Worm (Caenorhabditis elegans): ENCODE results near the gene H39E23.3.
A peak's percentile ranks its signal among the peaks of the same experiment; 100 is the strongest.

H39E23.3 gene

DNA sequence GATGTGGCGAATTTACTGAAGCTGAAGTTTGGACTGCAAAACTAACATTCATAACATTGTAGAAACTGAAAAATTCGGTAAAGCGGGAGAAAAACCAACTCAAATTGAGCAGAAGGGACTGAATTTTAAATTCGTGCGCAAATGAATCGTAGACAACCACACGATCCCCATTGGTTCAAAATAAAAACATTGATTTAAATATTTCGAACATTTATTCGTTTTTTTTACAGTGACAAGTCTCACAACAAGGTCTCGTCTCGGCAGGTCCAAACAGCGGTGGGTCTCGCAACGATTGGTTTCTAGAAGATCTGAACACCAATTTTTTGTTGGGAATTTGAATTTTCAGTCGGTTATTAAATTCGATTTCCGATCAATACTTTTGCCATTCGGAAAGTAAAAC lies 22.0 kb upstream of the H39E23.3 start, which contains the start of gene D1086.18:
TSS of gene D1086.18 (plus strand) at position 301 of the 400 bp plus-strand sequence.
- TF ChIP-seq K11D2.4 (GFP tag; IDR thresholded peaks at IDR 0.05) (no peak), hmg-1.2 (GFP tag; IDR thresholded peaks at IDR 0.05) (no peak)

DNA sequence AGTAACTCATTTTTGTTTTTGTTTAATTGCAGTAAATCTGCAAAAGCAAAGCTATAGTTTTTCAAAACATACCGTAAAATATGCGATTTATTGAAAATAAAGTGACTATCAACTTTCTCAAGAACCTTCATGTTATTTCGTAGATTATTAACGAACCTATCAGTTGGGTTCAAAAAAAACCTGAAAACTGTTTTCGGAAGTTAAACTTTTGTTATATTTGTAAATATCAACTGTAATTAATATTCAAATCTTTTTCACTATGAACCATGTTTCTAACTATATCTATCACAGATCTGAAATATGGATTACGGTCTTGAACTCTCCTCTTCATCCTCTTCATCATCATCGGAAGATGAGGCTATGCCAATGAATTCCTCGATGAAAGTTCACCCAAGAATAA lies 19.6 kb upstream of the H39E23.3 start, which contains the start of gene D1086.19:
TSS of gene D1086.19 (plus strand) at position 301 of the 400 bp plus-strand sequence.
- TF ChIP-seq madf-6 (GFP tag; IDR thresholded peaks at IDR 0.05) (no peak), ccch-3 (GFP tag; optimal IDR thresholded peaks at IDR 0.05) (no peak), lin-54 (GFP tag; optimal IDR thresholded peaks at IDR 0.05) (no peak), ama-1 (optimal IDR thresholded peaks at IDR 0.05) (no peak), ama-1 (GFP tag; optimal IDR thresholded peaks at IDR 0.05) (no peak), ceh-79 (tag; optimal IDR thresholded peaks at IDR 0.05) (no peak), hrde-1 (tag; optimal IDR thresholded peaks at IDR 0.05; ENCODE audit: borderline replicate concordance) (no peak), F57C9.4 (tag; optimal IDR thresholded peaks at IDR 0.05) (no peak), snpc-4 (GFP tag; optimal IDR thresholded peaks at IDR 0.05) (no peak), snpc-4 (tag; optimal IDR thresholded peaks at IDR 0.05) (no peak), ztf-25 (GFP tag; IDR thresholded peaks at IDR 0.05) (no peak)

DNA sequence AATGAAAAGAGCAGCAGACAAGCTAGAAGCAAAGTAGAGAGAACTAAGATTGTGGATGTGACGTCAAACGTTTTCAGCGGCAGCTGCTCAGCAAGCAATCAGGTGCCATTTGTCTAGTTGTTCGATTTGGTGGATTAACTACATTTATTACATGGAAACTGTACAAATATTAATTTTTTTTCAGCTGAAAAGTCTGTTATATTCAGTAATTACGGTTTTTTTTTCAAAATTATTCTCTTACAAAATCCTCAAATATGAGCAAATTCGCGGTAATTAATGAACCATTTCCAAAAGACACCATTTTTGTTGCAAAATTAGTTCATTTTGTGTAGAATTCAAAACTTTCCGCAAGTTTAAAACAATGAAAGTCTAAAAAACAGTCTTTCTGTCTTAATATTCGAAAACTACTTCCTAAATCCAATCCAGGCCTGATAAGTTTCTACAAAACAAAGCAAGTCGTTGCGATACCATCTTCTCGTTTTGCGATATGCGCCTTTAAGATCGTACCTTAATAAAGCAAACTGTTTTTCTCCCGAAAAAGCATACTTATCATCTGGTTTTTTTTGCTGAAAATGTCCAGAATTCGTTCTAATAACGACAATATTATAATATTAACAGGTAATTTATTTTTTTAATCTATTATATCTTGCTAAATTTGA lies 17.2 kb upstream of the H39E23.3 start, which contains the start of the genes D1086.5 and him-5:
TSS of gene D1086.5 (minus strand) at position 51 of the 659 bp plus-strand sequence.
TSS of gene him-5 (plus strand) at position 118 of the 659 bp plus-strand sequence.
- TF ChIP-seq F33H1.4 (GFP tag; IDR thresholded peaks at IDR 0.05) (peak; percentile 79), snpc-1.1 (tag; optimal IDR thresholded peaks at IDR 0.05; ENCODE audit: insufficient read depth) (peak; percentile 37), madf-6 (GFP tag; IDR thresholded peaks at IDR 0.05) (peak; percentile 86), madf-8 (GFP tag; conservative IDR thresholded peaks at IDR 0.05) (peak; percentile 88), snpc-4 (GFP tag; optimal IDR thresholded peaks at IDR 0.05) (no peak), snpc-4 (tag; optimal IDR thresholded peaks at IDR 0.05) (peak in 1 of 4 experiments; percentile 30), B0261.1 (tag; optimal IDR thresholded peaks at IDR 0.05) (no peak), lin-40 (tag; optimal IDR thresholded peaks at IDR 0.05) (no peak), lsl-1 (GFP tag; optimal IDR thresholded peaks at IDR 0.05) (peak; percentile 89)

DNA sequence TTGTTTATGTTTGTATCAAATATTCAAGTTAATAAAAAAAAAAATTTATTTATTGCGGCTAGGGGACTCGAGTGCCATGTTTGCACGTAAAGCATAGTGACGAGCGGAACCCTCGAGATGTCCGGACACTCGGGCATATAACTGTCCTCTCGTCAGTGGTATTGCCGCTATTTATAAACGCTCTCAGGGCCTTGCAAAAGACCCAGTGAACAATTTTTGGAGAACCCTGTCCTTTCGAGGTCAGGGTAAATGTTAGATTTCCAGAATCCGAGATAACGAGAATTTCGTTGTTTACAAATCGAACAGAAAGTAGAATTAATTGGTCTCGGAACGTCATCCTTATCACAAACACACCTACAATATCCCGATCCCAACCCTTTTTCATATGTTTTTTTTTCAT lies 15.2 kb upstream of the H39E23.3 start, which contains the start of gene D1086.3:
TSS of gene D1086.3 (plus strand) at position 390 of the 400 bp plus-strand sequence.
- TF ChIP-seq F49E8.2 (tag; optimal IDR thresholded peaks at IDR 0.05; ENCODE audit: insufficient read depth) (peak; percentile 76), ekl-4 (GFP tag; IDR thresholded peaks at IDR 0.05) (peak; percentile 55), T07F8.4 (tag; optimal IDR thresholded peaks at IDR 0.05) (no peak), bed-2 (GFP tag; IDR thresholded peaks at IDR 0.05) (no peak), F10E7.11 (tag; optimal IDR thresholded peaks at IDR 0.05) (no peak), efl-1 (GFP tag; optimal IDR thresholded peaks at IDR 0.05) (peak; percentile 21), xnd-1 (tag; optimal IDR thresholded peaks at IDR 0.05) (peak; percentile 49), mcd-1 (GFP tag; IDR thresholded peaks at IDR 0.05) (peak; percentile 67), ceh-91 (GFP tag; IDR thresholded peaks at IDR 0.05) (no peak), K12H6.12 (tag; optimal IDR thresholded peaks at IDR 0.05) (peak; percentile 15), lir-1 (GFP tag; conservative IDR thresholded peaks at IDR 0.05) (no peak), ccch-3 (GFP tag; optimal IDR thresholded peaks at IDR 0.05) (no peak), B0336.3 (GFP tag; IDR thresholded peaks at IDR 0.05) (peak; percentile 73), madf-6 (GFP tag; IDR thresholded peaks at IDR 0.05) (peak; percentile 88), attf-3 (GFP tag; conservative IDR thresholded peaks at IDR 0.05) (peak; percentile 32; the same call in 1 of the 2 replicates), snpc-1.1 (tag; optimal IDR thresholded peaks at IDR 0.05; ENCODE audit: insufficient read depth) (peak; percentile 99), lin-40 (tag; optimal IDR thresholded peaks at IDR 0.05) (no peak), F23B12.7 (tag; optimal IDR thresholded peaks at IDR 0.05; ENCODE audit: insufficient read depth) (peak; percentile 26), nhr-27 (tag; optimal IDR thresholded peaks at IDR 0.05) (no peak), ztf-26 (tag; optimal IDR thresholded peaks at IDR 0.05) (no peak), nhr-90 (tag; optimal IDR thresholded peaks at IDR 0.05) (no peak), snpc-4 (GFP tag; optimal IDR thresholded peaks at IDR 0.05) (peak; percentile 97), snpc-4 (tag; optimal IDR thresholded peaks at IDR 0.05) (peak; percentile 95 to 99 (median 97)), Y79H2A.3 (GFP tag; conservative IDR thresholded peaks at IDR 0.05) (no peak), fkh-3 (tag; optimal IDR thresholded peaks at IDR 0.05) (no peak), Y95B8A.8 (GFP tag; IDR thresholded peaks at IDR 0.05) (0 out of 2 replicates have a peak, but pooled peaks have one; percentile 32), unc-62 (GFP tag; optimal IDR thresholded peaks at IDR 0.05) (no peak), akir-1 (GFP tag; optimal IDR thresholded peaks at IDR 0.05) (no peak)

Measured in whole organism, young adult.